Fruit fly (Drosophila melanogaster): ENCODE measurements around the gene CG10654.
A peak's percentile ranks its signal among the peaks of the same experiment; 100 is the strongest.

Gene CG10654

DNA sequence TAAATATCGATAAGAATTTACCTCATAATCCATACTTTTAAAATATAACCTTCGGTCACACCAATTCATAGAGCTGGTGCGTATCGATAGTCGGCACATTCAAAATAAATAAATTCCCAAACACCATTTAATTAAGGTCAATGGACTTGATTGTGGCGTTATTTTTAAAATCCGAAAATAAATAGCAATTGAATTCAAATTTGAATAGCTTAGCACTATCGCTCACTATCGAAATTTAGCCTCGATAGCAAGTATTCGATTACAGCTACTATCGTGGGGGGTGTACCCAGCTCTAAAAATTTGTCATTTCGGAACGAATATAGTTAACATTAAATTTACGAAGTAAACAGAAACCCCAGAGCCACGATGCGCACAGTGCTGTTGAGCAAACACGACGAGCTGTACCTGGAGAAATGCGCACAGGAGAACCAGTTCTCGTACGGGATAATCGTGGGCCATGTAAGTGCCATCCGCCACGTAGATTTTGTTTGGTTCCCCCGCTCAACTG is 36.1 kb downstream of the CG10654 start, which contains the start of gene CG10616 (continued):
- TF ChIP-seq CG9609 (GFP tag; optimal IDR thresholded peaks at IDR 0.05): no peak
- no peak for TF ChIP-seq CG15073 (GFP tag; optimal IDR thresholded peaks at IDR 0.05)
- no peak for TF ChIP-seq Dad (GFP tag; optimal IDR thresholded peaks at IDR 0.05)
- no peak for TF ChIP-seq seq (GFP tag; IDR thresholded peaks at IDR 0.05)

DNA sequence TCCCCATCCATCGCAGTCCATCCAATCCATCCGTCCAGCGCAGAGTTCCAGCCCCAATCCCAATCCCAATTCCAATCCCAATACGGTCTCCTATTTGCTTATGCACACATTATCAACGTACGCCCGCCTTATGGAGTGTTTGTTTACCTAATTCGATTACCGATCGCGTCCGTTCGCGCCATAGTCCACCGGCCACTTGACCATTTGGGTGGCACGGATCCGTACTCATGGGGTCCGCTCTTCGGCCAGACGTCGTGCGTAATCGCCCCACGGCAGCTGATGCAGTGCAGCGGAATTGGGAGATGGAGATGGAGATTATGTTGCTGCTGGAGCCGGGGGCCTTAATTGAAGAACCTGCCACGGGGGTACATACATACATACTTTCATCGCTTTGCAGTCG is 37.1 kb downstream of the CG10654 start:
- TF ChIP-seq hb (GFP tag; IDR thresholded peaks at IDR 0.05; ENCODE audit: partially characterized antibody): 0 out of 3 replicates have a peak, but pooled peaks have one; percentile 31
- TF ChIP-seq bbx (GFP tag; IDR thresholded peaks at IDR 0.05; ENCODE audit: partially characterized antibody): peak; percentile 23; the same call in 1 of the 2 replicates
- no peak for TF ChIP-seq CG11085 (GFP tag; IDR thresholded peaks at IDR 0.05)
- no peak for TF ChIP-seq CG3281 (GFP tag; optimal IDR thresholded peaks at IDR 0.05)
- TF ChIP-seq CG12659 (GFP tag; optimal IDR thresholded peaks at IDR 0.05): no peak
- TF ChIP-seq so (GFP tag; IDR thresholded peaks at IDR 0.05): no peak
- no peak for TF ChIP-seq CG2129 (GFP tag; IDR thresholded peaks at IDR 0.05; ENCODE audit: partially characterized antibody)
- TF ChIP-seq Ets65A (GFP tag): peak; percentile 78
- TF ChIP-seq prd (optimal IDR thresholded peaks at IDR 0.05): no peak
- TF ChIP-seq prd (GFP tag; IDR thresholded peaks at IDR 0.05): 0 out of 3 replicates have a peak, but pooled peaks have one; percentile 20
- TF ChIP-seq HmgZ (tag; optimal IDR thresholded peaks at IDR 0.05): no peak
- peak; percentile 27 for TF ChIP-seq CG1832 (GFP tag; optimal IDR thresholded peaks at IDR 0.05)
- no peak for TF ChIP-seq CG7839 (tag; optimal IDR thresholded peaks at IDR 0.05)
- peak; percentile 33 for TF ChIP-seq sens (GFP tag)
- 0 out of 3 replicates have a peak, but pooled peaks have one; percentile 60 for TF ChIP-seq z (GFP tag; IDR thresholded peaks at IDR 0.05)
- TF ChIP-seq Dref (GFP tag; IDR thresholded peaks at IDR 0.05): 0 out of 2 replicates have a peak, but pooled peaks have one; percentile 7
- TF ChIP-seq Med (GFP tag): peak; percentile 59

DNA sequence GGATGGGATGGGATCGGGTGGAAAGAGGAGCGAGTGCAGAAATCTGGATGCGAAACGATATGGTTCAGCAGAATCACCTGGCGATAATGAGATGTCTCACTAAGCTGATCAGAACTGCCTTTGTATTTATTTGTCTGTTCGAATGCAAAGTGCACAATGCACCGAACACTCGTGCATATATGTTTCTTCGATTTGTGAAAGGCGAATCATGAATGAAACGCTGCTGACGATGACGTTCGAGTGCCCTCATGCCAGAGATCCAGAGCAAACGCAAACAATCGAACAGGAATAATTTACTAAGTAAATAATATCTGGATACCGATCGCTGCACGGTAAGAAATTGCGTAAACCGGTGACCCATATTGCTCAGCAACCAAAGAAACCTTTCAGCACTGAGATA is 38.0 kb downstream of the CG10654 start, which contains the start of gene CG32102:
TSS of gene CG32102 (minus strand) at position 101 of the 400 bp plus-strand sequence.
- TF ChIP-seq cas (GFP tag; IDR thresholded peaks at IDR 0.05): no peak

DNA sequence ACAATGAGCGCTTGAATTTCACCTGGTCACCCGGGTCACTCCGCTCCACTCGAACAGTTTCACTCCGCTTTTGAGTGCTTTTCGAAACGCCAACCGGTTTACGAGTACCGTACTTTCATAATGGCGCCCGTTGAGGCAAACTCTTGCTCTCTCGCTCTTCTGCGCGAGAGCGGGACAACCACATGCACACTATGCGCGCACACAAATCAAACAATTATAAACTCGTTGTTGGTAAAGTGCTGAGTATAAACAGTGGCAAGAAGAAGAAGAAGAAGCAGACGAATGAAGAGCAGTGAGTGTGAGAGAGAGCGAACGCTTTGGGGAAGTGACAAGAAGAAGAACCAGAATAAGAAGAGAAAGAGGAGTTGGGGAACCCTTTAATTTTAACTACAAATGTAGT is 39.6 kb downstream of the CG10654 start, which contains the start of gene eyg:
TSS of gene eyg (minus strand) at position 6 of the 400 bp plus-strand sequence.
- TF ChIP-seq lab (GFP tag; optimal IDR thresholded peaks at IDR 0.05): no peak
- no peak for TF ChIP-seq CG7839 (tag; optimal IDR thresholded peaks at IDR 0.05)
- TF ChIP-seq pros (GFP tag; optimal IDR thresholded peaks at IDR 0.05): peak; percentile 66
- TF ChIP-seq CG5953 (GFP tag; IDR thresholded peaks at IDR 0.05): 0 out of 2 replicates have a peak, but pooled peaks have one; percentile 21
- TF ChIP-seq H2.0 (GFP tag; IDR thresholded peaks at IDR 0.05): no peak
- TF ChIP-seq CG30403 (GFP tag; optimal IDR thresholded peaks at IDR 0.05): no peak
- no peak for TF ChIP-seq E2f1 (GFP tag; IDR thresholded peaks at IDR 0.05)
- TF ChIP-seq knrl (GFP tag; IDR thresholded peaks at IDR 0.05; ENCODE audit: partially characterized antibody): peak; percentile 49; the same call in 1 of the 3 replicates
- TF ChIP-seq Doc2 (GFP tag; IDR thresholded peaks at IDR 0.05): no peak
- TF ChIP-seq yki (optimal IDR thresholded peaks at IDR 0.05): no peak
- no peak for TF ChIP-seq Elba2 (GFP tag; optimal IDR thresholded peaks at IDR 0.05)
- TF ChIP-seq Aef1 (GFP tag; IDR thresholded peaks at IDR 0.05): peak; percentile 86
- TF ChIP-seq Six4 (GFP tag; optimal IDR thresholded peaks at IDR 0.05): peak; percentile 17
- TF ChIP-seq CG7987 (GFP tag; optimal IDR thresholded peaks at IDR 0.05): peak; percentile 47
- peak; percentile 79 for TF ChIP-seq pb (GFP tag; optimal IDR thresholded peaks at IDR 0.05)
- TF ChIP-seq CoRest (tag; optimal IDR thresholded peaks at IDR 0.05): peak; percentile 86
- TF ChIP-seq CG8924 (tag; optimal IDR thresholded peaks at IDR 0.05): peak; percentile 44
- TF ChIP-seq vnd (GFP tag; IDR thresholded peaks at IDR 0.05; ENCODE audit: partially characterized antibody): peak; percentile 32; the same call in 1 of the 3 replicates
- TF ChIP-seq Bteb2 (GFP tag; optimal IDR thresholded peaks at IDR 0.05): peak; percentile 45
- TF ChIP-seq Hsf (GFP tag; optimal IDR thresholded peaks at IDR 0.05): peak; percentile 32
- no peak for TF ChIP-seq prd (optimal IDR thresholded peaks at IDR 0.05)
- no peak; the same call in 2 of the 3 replicates for TF ChIP-seq prd (GFP tag; IDR thresholded peaks at IDR 0.05)
- peak; percentile 30 for TF ChIP-seq grn (GFP tag; optimal IDR thresholded peaks at IDR 0.05)
- TF ChIP-seq lmd (GFP tag; IDR thresholded peaks at IDR 0.05): no peak; the same call in 1 of the 2 replicates
- no peak for TF ChIP-seq CG9797 (GFP tag; optimal IDR thresholded peaks at IDR 0.05)
- peak; percentile 98 for TF ChIP-seq Nf-YA (GFP tag; IDR thresholded peaks at IDR 0.05)
- peak; percentile 9 for TF ChIP-seq twi (tag; optimal IDR thresholded peaks at IDR 0.05)
- peak; percentile 25 for TF ChIP-seq CG17359 (tag; optimal IDR thresholded peaks at IDR 0.05)
